Worm (Caenorhabditis elegans) whole organism, early embryonic: ENCODE data around the gene nhr-272.

Experiments used
- F13C5.2 ChIP-seq: sonication (generic microtip); optimal IDR thresholded peaks from 2 replicates; lab custom pipeline; 2017; ENCODE audit warnings: mild to moderate bottlenecking, missing genetic modification characterization, inconsistent platforms, missing compliant biosample characterization
- ama-1 ChIP-seq: fragments of 150-350 bp; optimal IDR thresholded peaks from 2 replicates; lab custom pipeline; 2014
- ceh-13 ChIP-seq: fragments of 200-800 bp; sonication (Bioruptor generic); optimal IDR thresholded peaks from 2 replicates; lab custom pipeline; 2018; ENCODE audit warnings: mild to moderate bottlenecking, missing genetic modification characterization, missing compliant biosample characterization
- ceh-36 ChIP-seq: sonication (generic microtip); optimal IDR thresholded peaks from 2 replicates; lab custom pipeline; 2016; ENCODE audit warnings: missing genetic modification characterization, inconsistent platforms, missing compliant biosample characterization
- hmbx-1 ChIP-seq: sonication (generic microtip); optimal IDR thresholded peaks from 2 replicates; lab custom pipeline; 2016; ENCODE audit warnings: mild to moderate bottlenecking, missing genetic modification characterization, missing compliant biosample characterization
- hmg-4 ChIP-seq: fragments of 200-800 bp; sonication (Bioruptor generic); optimal IDR thresholded peaks from 2 replicates; lab custom pipeline; 2018; ENCODE audit warnings: mild to moderate bottlenecking, missing genetic modification characterization, missing compliant biosample characterization
- hnd-1 ChIP-seq: sonication (generic microtip); optimal IDR thresholded peaks from 2 replicates; lab custom pipeline; 2016; ENCODE audit warnings: missing genetic modification characterization, missing compliant biosample characterization
- pes-1 ChIP-seq: fragments of 200-800 bp; sonication (Bioruptor generic); IDR thresholded peaks from 2 replicates; pipeline ENCODE4 v1.3.6; 2022; ENCODE audit warnings: missing genetic modification reagents, missing genetic modification characterization, missing compliant biosample characterization
- scrt-1 ChIP-seq: fragments of 200-800 bp; sonication (Bioruptor generic); IDR thresholded peaks from 2 replicates; pipeline ENCODE4 v1.3.6; 2022; ENCODE audit warnings: missing genetic modification characterization, missing compliant biosample characterization
- sea-1 ChIP-seq: fragments of 200-800 bp; sonication (Bioruptor generic); conservative IDR thresholded peaks from 2 replicates; pipeline ENCODE4 v1.3.6; 2022; ENCODE audit warnings: missing genetic modification characterization, missing compliant biosample characterization
- tbx-11 ChIP-seq: fragments of 200-800 bp; sonication (Bioruptor generic); IDR thresholded peaks from 2 replicates; pipeline ENCODE4 v1.3.6; 2022; ENCODE audit warnings: missing genetic modification characterization, missing compliant biosample characterization
- tbx-37 ChIP-seq: fragments of 200-800 bp; sonication (Bioruptor generic); conservative IDR thresholded peaks from 2 replicates; pipeline ENCODE4 v1.3.6; 2022; ENCODE audit warnings: missing genetic modification reagents, missing genetic modification characterization, missing compliant biosample characterization
- tra-4 ChIP-seq: sonication (generic microtip); optimal IDR thresholded peaks from 2 replicates; lab custom pipeline; 2017; ENCODE audit warnings: missing genetic modification characterization, missing compliant biosample characterization

nhr-272 gene

ce11 chrX:12655339-12655875 lies 49.2 kb downstream of the nhr-272 start:
- TF ChIP-seq hmbx-1 (tag; lab: Kevin White, UChicago) = no peak
- no peak for TF ChIP-seq ama-1 (lab: Kevin White, UChicago)
- TF ChIP-seq pes-1 (GFP tag; lab: Robert Waterston, UW) = no peak
- TF ChIP-seq tbx-11 = no peak
- TF ChIP-seq F13C5.2 (tag; lab: Kevin White, UChicago) = no peak
- TF ChIP-seq ceh-13 (GFP tag; lab: Kevin White, UChicago) = no peak
- TF ChIP-seq ceh-36 (tag; lab: Kevin White, UChicago) = no peak
- no peak for TF ChIP-seq scrt-1 (GFP tag; lab: Robert Waterston, UW)
- TF ChIP-seq tbx-37 (GFP tag; lab: Robert Waterston, UW) = no peak
- TF ChIP-seq hnd-1 (tag; lab: Kevin White, UChicago) = no peak
- no peak for TF ChIP-seq sea-1
- no peak for TF ChIP-seq tra-4 (tag; lab: Kevin White, UChicago)
- TF ChIP-seq hmg-4 (GFP tag; lab: Kevin White, UChicago) = no peak
